Worm (Caenorhabditis elegans) whole organism, L1 larva: ENCODE data around the gene C18B2.2.

Experiments used
- fkh-8 ChIP-seq: sonication (generic microtip); optimal IDR thresholded peaks from 2 replicates; lab custom pipeline; 2016; ENCODE audit warnings: mild to moderate bottlenecking, missing genetic modification characterization, missing compliant biosample characterization
- lin-39 ChIP-seq: fragments of 150-350 bp; optimal IDR thresholded peaks from 2 replicates; lab custom pipeline; 2014; ENCODE audit warnings: missing biosample characterization, missing genetic modification reagents, missing genetic modification characterization
- nhr-237 ChIP-seq: fragments of 150-350 bp; optimal IDR thresholded peaks from 2 replicates; lab custom pipeline; 2014; ENCODE audit warnings: missing biosample characterization, missing genetic modification characterization
- skn-1 ChIP-seq: fragments of 150-350 bp; optimal IDR thresholded peaks from 2 replicates; lab custom pipeline; 2014; ENCODE audit warnings: missing biosample characterization, missing genetic modification characterization
- unc-62 ChIP-seq: fragments of 150-350 bp; optimal IDR thresholded peaks from 2 replicates; lab custom pipeline; 2014; ENCODE audit warnings: missing biosample characterization, missing genetic modification reagents, missing genetic modification characterization
- ztf-11 ChIP-seq, 2 experiments: sonication (generic microtip); optimal IDR thresholded peaks; 2 replicates each; lab custom pipeline; 2016 to 2017; ENCODE audit warnings: missing genetic modification characterization in 2 of 2, missing biosample characterization in 1 of 2, missing compliant biosample characterization in 1 of 2

- TF ChIP-seq unc-62 (GFP tag; lab: Kevin White, UChicago) = no peak
- no peak for TF ChIP-seq skn-1
- no peak for TF ChIP-seq ztf-11 (tag; optimal IDR thresholded peaks at IDR 0.05; lab: Kevin White, UChicago)
- no peak for TF ChIP-seq fkh-8 (tag; lab: Kevin White, UChicago)
- no peak for TF ChIP-seq nhr-237 (tag; lab: Kevin White, UChicago)
- no peak for TF ChIP-seq lin-39 (tag; lab: Kevin White, UChicago)
These were observed 10.4 kb downstream of the C18B2.2 start, which contains the start of gene gst-11 for ce11 chrX:3633654-3634053.
